Fruit fly (Drosophila melanogaster) whole organism, embryonic: ENCODE data around the gene CG13059.
A peak's percentile ranks its signal among the peaks of the same experiment; 100 is the strongest.

Experiments
- Awh ChIP-seq: fragments of 200-800 bp; sonication (Bioruptor generic); IDR thresholded peaks from 2 replicates; pipeline ENCODE4, ENCODE4 v1.3.6; 2022; ENCODE audit warnings: missing biosample characterization, missing genetic modification characterization
- Blimp-1 ChIP-seq: fragments of 200-800 bp; sonication (Bioruptor generic); optimal IDR thresholded peaks from 3 replicates; lab custom pipeline; 2018; ENCODE audit warnings: missing biosample characterization, missing genetic modification characterization, mild to moderate bottlenecking, moderate library complexity, missing genetic modification reagents
- CG10267 ChIP-seq: fragments of 200-800 bp; sonication (Bioruptor generic); optimal IDR thresholded peaks from 2 replicates; lab custom pipeline; 2018; ENCODE audit warnings: missing biosample characterization, mild to moderate bottlenecking, missing genetic modification characterization, moderate library complexity
- CG10462 ChIP-seq: fragments of 200-800 bp; sonication (Bioruptor generic); optimal IDR thresholded peaks from 2 replicates; lab custom pipeline; 2016; ENCODE audit warnings: missing biosample characterization, missing genetic modification characterization
- CG12744 ChIP-seq: fragments of 200-800 bp; sonication (Bioruptor generic); optimal IDR thresholded peaks from 2 replicates; lab custom pipeline; 2016; ENCODE audit warnings: missing biosample characterization, missing genetic modification characterization
- CG12769 ChIP-seq: fragments of 200-800 bp; sonication (Bioruptor generic); optimal IDR thresholded peaks from 2 replicates; lab custom pipeline; 2019; ENCODE audit warnings: missing biosample characterization, mild to moderate bottlenecking, missing genetic modification characterization, moderate library complexity
- CG13287 ChIP-seq: fragments of 200-800 bp; sonication (Bioruptor generic); IDR thresholded peaks from 2 replicates; pipeline ENCODE4 v1.3.6; 2022; ENCODE audit warnings: missing biosample characterization, missing genetic modification characterization; ENCODE audit not compliant: partially characterized antibody
- CG15514 ChIP-seq: fragments of 200-800 bp; sonication (Bioruptor generic); optimal IDR thresholded peaks from 3 replicates; lab custom pipeline; 2017; ENCODE audit warnings: missing biosample characterization, missing genetic modification characterization, mild to moderate bottlenecking, moderate library complexity, missing genetic modification reagents
- CG1603 ChIP-seq: fragments of 200-800 bp; sonication (Bioruptor generic); optimal IDR thresholded peaks from 2 replicates; lab custom pipeline; 2019; ENCODE audit warnings: missing biosample characterization, mild to moderate bottlenecking, missing genetic modification characterization, moderate library complexity
- CG16813 ChIP-seq: fragments of 200-800 bp; sonication (Bioruptor generic); IDR thresholded peaks from 3 replicates; pipeline ENCODE4 v1.3.6; 2022; ENCODE audit warnings: missing biosample characterization, missing genetic modification characterization; ENCODE audit not compliant: partially characterized antibody
- CG17186 ChIP-seq: fragments of 200-800 bp; sonication (Bioruptor generic); optimal IDR thresholded peaks from 3 replicates; lab custom pipeline; 2017; ENCODE audit warnings: missing biosample characterization, missing genetic modification reagents, missing genetic modification characterization
- CG17612 ChIP-seq: fragments of 200-800 bp; sonication (Bioruptor generic); IDR thresholded peaks from 2 replicates; pipeline ENCODE4 v1.3.6; 2022; ENCODE audit warnings: missing biosample characterization, missing genetic modification characterization
- CG32532 ChIP-seq: fragments of 200-800 bp; sonication (Bioruptor generic); IDR thresholded peaks from 2 replicates; pipeline ENCODE4 v1.3.6; 2022; ENCODE audit warnings: missing biosample characterization, missing genetic modification characterization
- CG43689 ChIP-seq: fragments of 200-800 bp; sonication (Bioruptor generic); IDR thresholded peaks from 2 replicates; pipeline ENCODE4 v1.3.6; 2022; ENCODE audit warnings: missing biosample characterization, missing genetic modification characterization
- CG6175 ChIP-seq: fragments of 200-800 bp; sonication (Bioruptor generic); IDR thresholded peaks from 3 replicates; pipeline ENCODE4 v1.3.6; 2022; ENCODE audit warnings: missing biosample characterization, missing genetic modification characterization
- CG7357 ChIP-seq: fragments of 200-800 bp; sonication (Bioruptor generic); IDR thresholded peaks from 3 replicates; pipeline ENCODE4 v1.3.6; 2022; ENCODE audit warnings: missing biosample characterization, missing genetic modification characterization
- CG9215 ChIP-seq: fragments of 200-800 bp; sonication (Bioruptor generic); IDR thresholded peaks from 2 replicates; pipeline ENCODE4 v1.3.6; 2022; ENCODE audit warnings: missing biosample characterization, missing genetic modification characterization
- CG9609 ChIP-seq: fragments of 200-800 bp; sonication (Bioruptor generic); optimal IDR thresholded peaks from 3 replicates; lab custom pipeline; 2016; ENCODE audit warnings: missing biosample characterization, missing genetic modification characterization
- CrebB ChIP-seq: fragments of 200-800 bp; sonication (Bioruptor generic); optimal IDR thresholded peaks from 3 replicates; lab custom pipeline; 2018; ENCODE audit warnings: missing biosample characterization, mild to moderate bottlenecking, missing genetic modification characterization
- Dip2 ChIP-seq: fragments of 200-800 bp; sonication (Bioruptor generic); IDR thresholded peaks from 2 replicates; pipeline ENCODE4 v1.3.6; 2022; ENCODE audit warnings: missing biosample characterization, missing genetic modification characterization
- E2f2 ChIP-seq: fragments of 200-800 bp; sonication (Bioruptor generic); IDR thresholded peaks from 2 replicates; pipeline ENCODE4 v1.3.6; 2022; ENCODE audit warnings: missing biosample characterization, missing genetic modification characterization
- Ets65A ChIP-seq: fragments of 200-800 bp; sonication (Bioruptor generic); peaks from one replicate; lab custom pipeline; 2016; ENCODE audit warnings: missing biosample characterization, missing genetic modification characterization
- Med ChIP-seq: fragments of 200-800 bp; sonication (Bioruptor generic); peaks from one replicate; lab custom pipeline; 2016; ENCODE audit warnings: missing biosample characterization, missing genetic modification characterization, mild to moderate bottlenecking, inconsistent platforms, moderate library complexity
- Six4 ChIP-seq: fragments of 200-800 bp; sonication (Bioruptor generic); optimal IDR thresholded peaks from 2 replicates; lab custom pipeline; 2016; ENCODE audit warnings: missing biosample characterization, missing genetic modification characterization
- Usf ChIP-seq: fragments of 200-800 bp; sonication (Bioruptor generic); optimal IDR thresholded peaks from 2 replicates; lab custom pipeline; 2017; ENCODE audit warnings: missing genotype, missing biosample characterization, missing genetic modification characterization
- bbx ChIP-seq: fragments of 200-800 bp; sonication (Bioruptor generic); IDR thresholded peaks from 2 replicates; pipeline ENCODE4 v1.3.6; 2022; ENCODE audit warnings: missing biosample characterization, missing genetic modification characterization; ENCODE audit not compliant: partially characterized antibody
- bigmax ChIP-seq: fragments of 200-800 bp; sonication (Bioruptor generic); optimal IDR thresholded peaks from 2 replicates; lab custom pipeline; 2018; ENCODE audit warnings: missing biosample characterization, mild to moderate bottlenecking, missing genetic modification characterization
- cg ChIP-seq: fragments of 200-800 bp; sonication (Bioruptor generic); optimal IDR thresholded peaks from 3 replicates; lab custom pipeline; 2019; ENCODE audit warnings: missing biosample characterization, mild to moderate bottlenecking, missing genetic modification characterization, moderate library complexity
- chinmo ChIP-seq: fragments of 200-800 bp; sonication (Bioruptor generic); IDR thresholded peaks from 4 replicates; pipeline ENCODE4 v1.3.6; 2022; ENCODE audit warnings: missing biosample characterization, missing genetic modification characterization; ENCODE audit not compliant: partially characterized antibody
- ci ChIP-seq: fragments of 200-800 bp; sonication (Bioruptor generic); IDR thresholded peaks from 3 replicates; pipeline ENCODE4 v1.3.6; 2022; ENCODE audit warnings: missing biosample characterization, missing genetic modification characterization
- ewg ChIP-seq: fragments of 200-800 bp; sonication (Bioruptor generic); optimal IDR thresholded peaks from 3 replicates; lab custom pipeline; 2017; ENCODE audit warnings: mild to moderate bottlenecking, missing biosample characterization, missing genetic modification reagents, missing genetic modification characterization
- ftz-f1 ChIP-seq: fragments of 200-800 bp; sonication (Bioruptor generic); optimal IDR thresholded peaks from 2 replicates; lab custom pipeline; 2016; ENCODE audit warnings: missing biosample characterization, missing genetic modification characterization
- gcm ChIP-seq: fragments of 200-800 bp; sonication (Bioruptor generic); optimal IDR thresholded peaks from 2 replicates; lab custom pipeline; 2019; ENCODE audit warnings: missing biosample characterization, mild to moderate bottlenecking, missing genetic modification characterization, moderate library complexity
- gcm2 ChIP-seq: fragments of 200-800 bp; sonication (Bioruptor generic); optimal IDR thresholded peaks from 2 replicates; lab custom pipeline; 2016; ENCODE audit warnings: missing biosample characterization, missing genetic modification characterization
- grn ChIP-seq: fragments of 200-800 bp; sonication (Bioruptor generic); optimal IDR thresholded peaks from 3 replicates; lab custom pipeline; 2017; ENCODE audit warnings: missing biosample characterization, missing genetic modification characterization
- klu ChIP-seq: fragments of 200-800 bp; sonication (Bioruptor generic); IDR thresholded peaks from 2 replicates; pipeline ENCODE4 v1.3.6; 2022; ENCODE audit warnings: missing biosample characterization, missing genetic modification characterization
- oc ChIP-seq: fragments of 200-800 bp; sonication (Bioruptor generic); optimal IDR thresholded peaks from 2 replicates; lab custom pipeline; 2018; ENCODE audit warnings: missing biosample characterization, mild to moderate bottlenecking, missing genetic modification characterization, moderate library complexity
- onecut ChIP-seq: fragments of 200-800 bp; sonication (Bioruptor generic); IDR thresholded peaks from 2 replicates; pipeline ENCODE4 v1.3.6; 2022; ENCODE audit warnings: missing biosample characterization, missing genetic modification characterization
- pros ChIP-seq: fragments of 200-800 bp; sonication (Bioruptor generic); optimal IDR thresholded peaks from 3 replicates; lab custom pipeline; 2019; ENCODE audit warnings: missing biosample characterization, mild to moderate bottlenecking, missing genetic modification characterization, moderate library complexity
- sd ChIP-seq: fragments of 200-800 bp; sonication (Bioruptor generic); optimal IDR thresholded peaks from 3 replicates; lab custom pipeline; 2018; ENCODE audit warnings: missing biosample characterization, mild to moderate bottlenecking, missing genetic modification characterization, moderate library complexity
- sens-2 ChIP-seq: fragments of 200-800 bp; sonication (Bioruptor generic); IDR thresholded peaks from 2 replicates; pipeline ENCODE4 v1.3.6; 2022; ENCODE audit warnings: missing biosample characterization, missing genetic modification characterization
- sima ChIP-seq: fragments of 200-800 bp; sonication (Bioruptor generic); optimal IDR thresholded peaks from 2 replicates; lab custom pipeline; 2016; ENCODE audit warnings: missing biosample characterization, missing genetic modification characterization
- tgo ChIP-seq: fragments of 200-800 bp; sonication (Bioruptor generic); IDR thresholded peaks from 3 replicates; pipeline ENCODE4 v1.3.6; 2022; ENCODE audit warnings: missing biosample characterization, missing genetic modification characterization
- vvl ChIP-seq: fragments of 200-800 bp; sonication (Bioruptor generic); IDR thresholded peaks from 2 replicates; pipeline ENCODE4 v1.3.6; 2022; ENCODE audit warnings: missing biosample characterization, missing genetic modification characterization

The CG13059 gene

DNA sequence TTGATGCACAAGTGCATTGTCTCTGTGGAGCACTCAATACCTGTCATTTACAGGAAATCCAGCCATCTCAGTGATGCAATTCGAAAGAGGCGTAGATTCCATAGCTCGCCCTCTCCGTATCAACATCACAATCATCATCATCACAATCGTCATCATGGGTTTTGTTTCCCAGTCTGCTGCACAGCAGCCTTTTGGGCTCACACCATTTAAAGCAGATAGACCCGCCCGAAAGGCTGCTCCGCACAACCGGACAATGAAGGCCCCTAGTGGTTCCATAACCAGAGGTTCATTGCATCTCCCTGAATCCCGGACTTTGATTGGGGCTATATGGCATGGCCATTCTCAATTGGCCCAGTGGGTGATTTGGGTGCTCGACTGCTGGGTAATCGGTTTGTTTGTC lies 11.4 kb downstream of the CG13059 start (continued):
- no peak for TF ChIP-seq grn (GFP tag; lab: Kevin White, UChicago)
- TF ChIP-seq ci (GFP tag; lab: Robert Waterston, UW), result peak; percentile 58; the same call in 1 of the 3 replicates
- TF ChIP-seq gcm2, result no peak
- no peak for TF ChIP-seq sd (tag; lab: Kevin White, UChicago)
- peak; percentile 96 for TF ChIP-seq CG15514 (GFP tag; lab: Kevin White, UChicago)
- no peak for TF ChIP-seq CG10462 (GFP tag; lab: Kevin White, UChicago)
- TF ChIP-seq CG13287 (GFP tag; lab: Robert Waterston, UW), result peak; percentile 45; the same call in 1 of the 2 replicates
- no peak for TF ChIP-seq Dip2 (GFP tag; lab: Robert Waterston, UW)
- TF ChIP-seq klu (GFP tag; lab: Robert Waterston, UW), result no peak
- no peak for TF ChIP-seq sens-2
- TF ChIP-seq CG17186 (GFP tag; lab: Kevin White, UChicago), result no peak
- TF ChIP-seq cg, result no peak
- no peak for TF ChIP-seq CG10267
- peak; percentile 75 for TF ChIP-seq Med (GFP tag; lab: Kevin White, UChicago)
- no peak for TF ChIP-seq bigmax (GFP tag; lab: Kevin White, UChicago)
- TF ChIP-seq vvl (GFP tag; lab: Robert Waterston, UW), result peak; percentile 24; the same call in 1 of the 2 replicates
- no peak for TF ChIP-seq CG16813 (GFP tag; lab: Robert Waterston, UW)
- TF ChIP-seq CrebB (tag; lab: Kevin White, UChicago), result no peak
- peak; percentile 44 for TF ChIP-seq ftz-f1 (GFP tag; lab: Kevin White, UChicago)
- TF ChIP-seq CG12769 (tag; lab: Kevin White, UChicago), result peak; percentile 46
- TF ChIP-seq CG9215 (GFP tag; lab: Robert Waterston, UW), result no peak
- TF ChIP-seq sima (GFP tag; lab: Kevin White, UChicago), result no peak
- TF ChIP-seq CG1603 (tag; lab: Kevin White, UChicago), result no peak
- TF ChIP-seq ewg (GFP tag; lab: Kevin White, UChicago), result no peak
- no peak for TF ChIP-seq Usf (GFP tag; lab: Kevin White, UChicago)
- TF ChIP-seq E2f2 (GFP tag; lab: Robert Waterston, UW), result peak; percentile 9; the same call in 1 of the 2 replicates
- TF ChIP-seq CG17612 (GFP tag; lab: Robert Waterston, UW), result peak; percentile 35; the same call in 1 of the 2 replicates
- TF ChIP-seq bbx (GFP tag; lab: Robert Waterston, UW), result peak; percentile 38; the same call in 1 of the 2 replicates
- no peak for TF ChIP-seq CG12744 (GFP tag; lab: Kevin White, UChicago)
- TF ChIP-seq, all 482 proteins: peak for 15

DNA sequence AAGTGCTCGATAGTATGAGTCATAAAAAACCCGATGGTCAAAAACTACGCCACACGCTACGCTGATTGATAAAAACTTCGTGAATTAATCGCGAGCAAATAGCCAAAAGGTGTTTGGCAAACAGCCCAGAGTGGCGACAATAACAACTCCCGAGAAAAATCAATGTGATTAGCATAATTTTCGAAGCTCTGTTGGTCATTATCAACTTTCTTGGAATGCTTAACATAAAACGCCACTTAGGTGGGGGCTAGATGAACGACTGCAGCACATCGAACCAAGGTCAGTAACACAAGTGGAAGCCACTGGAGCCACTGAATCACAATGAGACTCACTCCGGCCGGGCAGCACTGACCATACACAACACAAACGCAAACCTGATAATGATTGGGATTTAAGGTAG lies 14.3 kb downstream of the CG13059 start:
- TF ChIP-seq CG12769 (tag; lab: Kevin White, UChicago) (peak; percentile 68), Blimp-1 (GFP tag; lab: Kevin White, UChicago) (peak; percentile 63), CG9609 (no peak), CG7357 (GFP tag; lab: Robert Waterston, UW) (no peak), onecut (GFP tag; lab: Robert Waterston, UW) (peak; percentile 61), pros (GFP tag; lab: Kevin White, UChicago) (peak; percentile 62), gcm (GFP tag; lab: Kevin White, UChicago) (no peak), CG32532 (GFP tag; lab: Robert Waterston, UW) (0 out of 2 replicates have a peak, but pooled peaks have one; percentile 10), tgo (GFP tag; lab: Robert Waterston, UW) (no peak), Awh (GFP tag; lab: Robert Waterston, UW) (peak; percentile 47), CG6175 (0 out of 3 replicates have a peak, but pooled peaks have one; percentile 25), CG43689 (GFP tag; lab: Robert Waterston, UW) (0 out of 2 replicates have a peak, but pooled peaks have one; percentile 10), oc (tag; lab: Kevin White, UChicago) (peak; percentile 47), vvl (GFP tag; lab: Robert Waterston, UW) (peak; percentile 83), ftz-f1 (GFP tag; lab: Kevin White, UChicago) (peak; percentile 48), Six4 (GFP tag; lab: Kevin White, UChicago) (no peak), chinmo (GFP tag; lab: Robert Waterston, UW) (peak; percentile 71; the same call in 1 of the 4 replicates), Ets65A (GFP tag; lab: Kevin White, UChicago) (peak; percentile 2), sd (tag; lab: Kevin White, UChicago) (peak; percentile 66), Med (GFP tag; lab: Kevin White, UChicago) (peak; percentile 20)
